Fruit fly (Drosophila melanogaster) whole organism, prepupa: ENCODE data around the gene Fuca.

Source experiments
- Blimp-1 ChIP-seq: fragments of 200-800 bp; sonication (Bioruptor generic); optimal IDR thresholded peaks from 3 replicates; lab custom pipeline; 2017; ENCODE audit warnings: missing biosample characterization, missing genetic modification characterization, mild to moderate bottlenecking, moderate library complexity, missing genetic modification reagents
- CG10669 ChIP-seq: fragments of 200-800 bp; sonication (Bioruptor generic); optimal IDR thresholded peaks from 3 replicates; lab custom pipeline; 2018; ENCODE audit warnings: missing biosample characterization, mild to moderate bottlenecking, missing genetic modification characterization, moderate library complexity
- CG11294 ChIP-seq: fragments of 200-800 bp; sonication (Bioruptor generic); IDR thresholded peaks from 2 replicates; pipeline ENCODE4 v1.3.6; 2022; ENCODE audit warnings: missing biosample characterization, missing genetic modification characterization
- CG11762 ChIP-seq: fragments of 200-800 bp; sonication (Bioruptor generic); optimal IDR thresholded peaks from 3 replicates; lab custom pipeline; 2016; ENCODE audit warnings: missing biosample characterization, missing genetic modification characterization; ENCODE audit not compliant: insufficient read depth
- CG11902 ChIP-seq: fragments of 200-800 bp; sonication (Bioruptor generic); optimal IDR thresholded peaks from 3 replicates; lab custom pipeline; 2016; ENCODE audit warnings: missing biosample characterization, missing genetic modification characterization
- CG1621 ChIP-seq: fragments of 200-800 bp; sonication (Bioruptor generic); optimal IDR thresholded peaks from 3 replicates; lab custom pipeline; 2018; ENCODE audit warnings: missing biosample characterization, mild to moderate bottlenecking, missing genetic modification characterization
- CG16779 ChIP-seq: fragments of 200-800 bp; sonication (Bioruptor generic); optimal IDR thresholded peaks from 3 replicates; lab custom pipeline; 2017; ENCODE audit warnings: missing biosample characterization, mild to moderate bottlenecking, missing genetic modification characterization
- CG3032 ChIP-seq: fragments of 200-800 bp; optimal IDR thresholded peaks from 2 replicates; lab custom pipeline; 2019; ENCODE audit warnings: missing biosample characterization, mild to moderate bottlenecking, missing genetic modification characterization, moderate library complexity
- CG31627 ChIP-seq: fragments of 200-800 bp; sonication (Bioruptor generic); optimal IDR thresholded peaks from 3 replicates; lab custom pipeline; 2016; ENCODE audit warnings: missing biosample characterization, missing genetic modification characterization
- CG32006 ChIP-seq: fragments of 200-800 bp; sonication (Bioruptor generic); optimal IDR thresholded peaks from 3 replicates; lab custom pipeline; 2017; ENCODE audit warnings: missing biosample characterization, mild to moderate bottlenecking, missing genetic modification characterization
- CG34406 ChIP-seq: fragments of 200-800 bp; sonication (Bioruptor generic); optimal IDR thresholded peaks from 3 replicates; lab custom pipeline; 2016; ENCODE audit warnings: missing biosample characterization, missing genetic modification characterization
- CG3919 ChIP-seq: fragments of 200-800 bp; sonication (Bioruptor generic); optimal IDR thresholded peaks from 3 replicates; lab custom pipeline; 2016; ENCODE audit warnings: missing biosample characterization, missing genetic modification characterization
- CG4318 ChIP-seq: fragments of 200-800 bp; sonication (Bioruptor generic); optimal IDR thresholded peaks from 3 replicates; lab custom pipeline; 2017; ENCODE audit warnings: missing biosample characterization, mild to moderate bottlenecking, missing genetic modification characterization
- CG6276 ChIP-seq: fragments of 200-800 bp; sonication (Bioruptor generic); optimal IDR thresholded peaks from 2 replicates; lab custom pipeline; 2017; ENCODE audit warnings: missing biosample characterization, mild to moderate bottlenecking, missing genetic modification characterization
- CG6792 ChIP-seq: fragments of 200-800 bp; sonication (Bioruptor generic); optimal IDR thresholded peaks from 3 replicates; lab custom pipeline; 2016; ENCODE audit warnings: missing biosample characterization, missing genetic modification characterization
- CG6808 ChIP-seq: fragments of 200-800 bp; sonication (Bioruptor generic); optimal IDR thresholded peaks from 3 replicates; lab custom pipeline; 2017; ENCODE audit warnings: missing biosample characterization, missing genetic modification characterization, mild to moderate bottlenecking, moderate library complexity, missing genetic modification reagents
- CG6854 ChIP-seq: fragments of 200-800 bp; sonication (Bioruptor generic); optimal IDR thresholded peaks from 2 replicates; lab custom pipeline; 2017; ENCODE audit warnings: missing biosample characterization, mild to moderate bottlenecking, missing genetic modification characterization
- CG7368 ChIP-seq: fragments of 200-800 bp; sonication (Bioruptor generic); optimal IDR thresholded peaks from 3 replicates; lab custom pipeline; 2016; ENCODE audit warnings: missing biosample characterization, missing genetic modification characterization
- CG8319 ChIP-seq: fragments of 200-800 bp; sonication (Bioruptor generic); optimal IDR thresholded peaks from 3 replicates; lab custom pipeline; 2016; ENCODE audit warnings: missing biosample characterization, missing genetic modification characterization
- CG8632 ChIP-seq: fragments of 200-800 bp; sonication (Bioruptor generic); optimal IDR thresholded peaks from 3 replicates; lab custom pipeline; 2016; ENCODE audit warnings: missing biosample characterization, missing genetic modification characterization
- CG9139 ChIP-seq: fragments of 200-800 bp; sonication (Bioruptor generic); optimal IDR thresholded peaks from 3 replicates; lab custom pipeline; 2017; ENCODE audit warnings: missing biosample characterization, mild to moderate bottlenecking, missing genetic modification characterization
- Eip78C ChIP-seq: fragments of 200-800 bp; sonication (Bioruptor generic); peaks from one replicate; lab custom pipeline; 2016; ENCODE audit warnings: missing biosample characterization, missing genetic modification characterization
- Ets21C ChIP-seq: fragments of 200-800 bp; sonication (Bioruptor generic); optimal IDR thresholded peaks from 3 replicates; lab custom pipeline; 2016; ENCODE audit warnings: missing biosample characterization, missing genetic modification characterization
- Ets96B ChIP-seq: fragments of 200-800 bp; optimal IDR thresholded peaks from 2 replicates; lab custom pipeline; 2019; ENCODE audit warnings: missing biosample characterization, mild to moderate bottlenecking, missing genetic modification characterization, moderate library complexity
- Gug ChIP-seq: fragments of 200-800 bp; sonication (Bioruptor generic); IDR thresholded peaks from 2 replicates; pipeline ENCODE4 v1.3.6; 2022; ENCODE audit warnings: missing biosample characterization, missing genetic modification characterization
- Hr4 ChIP-seq: fragments of 200-800 bp; sonication (Bioruptor generic); optimal IDR thresholded peaks from 3 replicates; lab custom pipeline; 2016; ENCODE audit warnings: missing biosample characterization, missing genetic modification characterization
- Lpt ChIP-seq: fragments of 200-800 bp; sonication (Bioruptor generic); optimal IDR thresholded peaks from 3 replicates; lab custom pipeline; 2016; ENCODE audit warnings: missing biosample characterization, missing genetic modification characterization
- Met ChIP-seq: fragments of 200-800 bp; sonication (Bioruptor generic); optimal IDR thresholded peaks from 3 replicates; lab custom pipeline; 2016; ENCODE audit warnings: missing biosample characterization, missing genetic modification characterization
- Smox ChIP-seq: fragments of 200-800 bp; sonication (Bioruptor generic); optimal IDR thresholded peaks from 3 replicates; lab custom pipeline; 2016; ENCODE audit warnings: missing biosample characterization, missing genetic modification characterization
- Sox102F ChIP-seq: fragments of 200-800 bp; sonication (Bioruptor generic); optimal IDR thresholded peaks from 2 replicates; lab custom pipeline; 2016; ENCODE audit warnings: missing biosample characterization, mild to moderate bottlenecking, missing genetic modification characterization
- Sox14 ChIP-seq: fragments of 200-800 bp; sonication (Bioruptor generic); optimal IDR thresholded peaks from 3 replicates; lab custom pipeline; 2016; ENCODE audit warnings: missing biosample characterization, missing genetic modification characterization
- Sox15 ChIP-seq: fragments of 200-800 bp; sonication (Bioruptor generic); optimal IDR thresholded peaks from 3 replicates; lab custom pipeline; 2016; ENCODE audit warnings: missing biosample characterization, missing genetic modification characterization
- achi ChIP-seq: fragments of 200-800 bp; sonication (Bioruptor generic); optimal IDR thresholded peaks from 3 replicates; lab custom pipeline; 2016; ENCODE audit warnings: missing biosample characterization, missing genetic modification characterization
- acj6 ChIP-seq: fragments of 200-800 bp; sonication (Bioruptor generic); optimal IDR thresholded peaks from 3 replicates; lab custom pipeline; 2016; ENCODE audit warnings: missing biosample characterization, missing genetic modification characterization
- cyc ChIP-seq: fragments of 200-800 bp; sonication (Bioruptor generic); optimal IDR thresholded peaks from 3 replicates; lab custom pipeline; 2016; ENCODE audit warnings: missing biosample characterization, missing genetic modification characterization
- dac ChIP-seq: fragments of 200-800 bp; sonication (Bioruptor generic); optimal IDR thresholded peaks from 2 replicates; lab custom pipeline; 2017; ENCODE audit warnings: missing biosample characterization, mild to moderate bottlenecking, missing genetic modification characterization
- dsx ChIP-seq: fragments of 200-800 bp; optimal IDR thresholded peaks from 3 replicates; lab custom pipeline; 2019; ENCODE audit warnings: missing biosample characterization, mild to moderate bottlenecking, missing genetic modification characterization, moderate library complexity; ENCODE audit not compliant: poor library complexity, severe bottlenecking
- eg ChIP-seq: fragments of 200-800 bp; sonication (Bioruptor generic); IDR thresholded peaks from 3 replicates; pipeline ENCODE4 v1.3.6; 2022; ENCODE audit warnings: missing biosample characterization, missing genetic modification characterization
- fd59A ChIP-seq: fragments of 200-800 bp; sonication (Bioruptor generic); optimal IDR thresholded peaks from 2 replicates; lab custom pipeline; 2017; ENCODE audit warnings: missing biosample characterization, mild to moderate bottlenecking, missing genetic modification characterization, missing genetic modification reagents
- lz ChIP-seq: fragments of 200-800 bp; sonication (Bioruptor generic); optimal IDR thresholded peaks from 3 replicates; lab custom pipeline; 2016; ENCODE audit warnings: missing biosample characterization, missing genetic modification characterization
- pdm3 ChIP-seq: fragments of 200-800 bp; sonication (Bioruptor generic); optimal IDR thresholded peaks from 3 replicates; lab custom pipeline; 2016; ENCODE audit warnings: missing biosample characterization, missing genetic modification characterization
- spab ChIP-seq: fragments of 200-800 bp; sonication (Bioruptor generic); optimal IDR thresholded peaks from 2 replicates; lab custom pipeline; 2017; ENCODE audit warnings: missing biosample characterization, mild to moderate bottlenecking, missing genetic modification characterization, missing genetic modification reagents
- svp ChIP-seq: fragments of 200-800 bp; sonication (Bioruptor generic); peaks from one replicate; lab custom pipeline; 2016; ENCODE audit warnings: missing biosample characterization, missing genetic modification characterization
- topi ChIP-seq: fragments of 200-800 bp; sonication (Bioruptor generic); optimal IDR thresholded peaks from 3 replicates; lab custom pipeline; 2016; ENCODE audit warnings: missing biosample characterization, missing genetic modification characterization
- vri ChIP-seq: fragments of 200-800 bp; sonication (Bioruptor generic); optimal IDR thresholded peaks from 3 replicates; lab custom pipeline; 2016; ENCODE audit warnings: missing biosample characterization, mild to moderate bottlenecking, missing genetic modification characterization

The Fuca gene

dm6 chr3L:11552996-11553671 lies 30.6 kb upstream of the Fuca start (continued):
- TF ChIP-seq CG31627 (GFP tag; lab: Kevin White, UChicago) (no peak), CG8632 (GFP tag; lab: Kevin White, UChicago) (peak; percentile 20), acj6 (no peak), cyc (GFP tag; lab: Kevin White, UChicago) (no peak), Lpt (GFP tag; lab: Kevin White, UChicago) (peak; percentile 82), spab (peak; percentile 39), Sox14 (peak; percentile 37), Hr4 (GFP tag; lab: Kevin White, UChicago) (no peak), Ets21C (GFP tag; lab: Kevin White, UChicago) (no peak), Ets96B (tag; lab: Kevin White, UChicago) (peak; percentile 55), CG1621 (tag; lab: Kevin White, UChicago) (peak; percentile 71), CG6276 (GFP tag; lab: Kevin White, UChicago) (peak; percentile 77), Gug (GFP tag; lab: Robert Waterston, UW) (0 out of 2 replicates have a peak, but pooled peaks have one; percentile 26), Eip78C (GFP tag; lab: Kevin White, UChicago) (peak; percentile 90), CG3919 (GFP tag; lab: Kevin White, UChicago) (peak; percentile 77), CG11294 (GFP tag; lab: Robert Waterston, UW) (no peak), Blimp-1 (GFP tag; lab: Kevin White, UChicago) (peak; percentile 37), CG6854 (GFP tag; lab: Kevin White, UChicago) (peak; percentile 72), svp (GFP tag; lab: Kevin White, UChicago) (peak; percentile 81), CG4318 (GFP tag; lab: Kevin White, UChicago) (no peak), Sox102F (peak; percentile 68), CG3032 (tag; lab: Kevin White, UChicago) (peak; percentile 27), CG10669 (peak; percentile 43), dsx (GFP tag; lab: Kevin White, UChicago) (peak; percentile 83), lz (peak; percentile 2), CG34406 (peak; percentile 31)

- TF ChIP-seq CG8319 (GFP tag; lab: Kevin White, UChicago) (no peak), Sox102F (peak; percentile 43), CG32006 (peak; percentile 78), CG9139 (GFP tag; lab: Kevin White, UChicago) (no peak), CG3919 (GFP tag; lab: Kevin White, UChicago) (peak; percentile 65), Blimp-1 (GFP tag; lab: Kevin White, UChicago) (no peak), CG16779 (tag; lab: Kevin White, UChicago) (no peak), CG11902 (GFP tag; lab: Kevin White, UChicago) (peak; percentile 10), dsx (GFP tag; lab: Kevin White, UChicago) (peak; percentile 51), lz (peak; percentile 47), svp (GFP tag; lab: Kevin White, UChicago) (peak; percentile 76), Sox14 (peak; percentile 53), acj6 (peak; percentile 47), Lpt (GFP tag; lab: Kevin White, UChicago) (no peak), achi (peak; percentile 51), CG6808 (peak; percentile 58), CG11294 (GFP tag; lab: Robert Waterston, UW) (no peak), eg (GFP tag; lab: Robert Waterston, UW) (peak; percentile 81), Ets96B (tag; lab: Kevin White, UChicago) (peak; percentile 71), pdm3 (GFP tag; lab: Kevin White, UChicago) (peak; percentile 59), Sox15 (peak; percentile 16), CG11762 (GFP tag; lab: Kevin White, UChicago) (peak; percentile 33), CG1621 (tag; lab: Kevin White, UChicago) (peak; percentile 31), CG6792 (GFP tag; lab: Kevin White, UChicago) (peak; percentile 44), dac (GFP tag; lab: Kevin White, UChicago) (peak; percentile 34), topi (peak; percentile 63), Gug (GFP tag; lab: Robert Waterston, UW) (peak; percentile 53), Met (peak; percentile 48), CG6276 (GFP tag; lab: Kevin White, UChicago) (peak; percentile 56), CG34406 (peak; percentile 51), vri (no peak), CG8632 (GFP tag; lab: Kevin White, UChicago) (peak; percentile 48), Hr4 (GFP tag; lab: Kevin White, UChicago) (peak; percentile 72), CG7368 (GFP tag; lab: Kevin White, UChicago) (peak; percentile 12), Ets21C (GFP tag; lab: Kevin White, UChicago) (no peak), Smox (peak; percentile 48), fd59A (GFP tag; lab: Kevin White, UChicago) (peak; percentile 36)
These were observed 29.4 kb upstream of the Fuca start for dm6 chr3L:11551949-11552348.
